Worm (Caenorhabditis elegans): Measurements from ENCODE around the gene C27H5.12.

Gene C27H5.12

ce11 chrII:7182630-7183029 lies 21.2 kb upstream of the C27H5.12 start:
- TF ChIP-seq ceh-18 (tag; optimal IDR thresholded peaks at IDR 0.05): peak; percentile 40
- TF ChIP-seq nhr-11 (tag; optimal IDR thresholded peaks at IDR 0.05): no peak
- TF ChIP-seq nfya-1 (tag; optimal IDR thresholded peaks at IDR 0.05): peak; percentile 27
- peak; percentile 79 for TF ChIP-seq unc-42 (tag; optimal IDR thresholded peaks at IDR 0.05)
- TF ChIP-seq C08G9.2 (tag; optimal IDR thresholded peaks at IDR 0.05): peak; percentile 5
- peak; percentile 0 for TF ChIP-seq tbx-2 (tag; optimal IDR thresholded peaks at IDR 0.05)
- no peak for TF ChIP-seq nhr-232 (tag; optimal IDR thresholded peaks at IDR 0.05)
- TF ChIP-seq ceh-19 (GFP tag; optimal IDR thresholded peaks at IDR 0.05): peak; percentile 17
- peak; percentile 38 for TF ChIP-seq ceh-31 (tag; optimal IDR thresholded peaks at IDR 0.05)
- TF ChIP-seq hlh-8 (tag; optimal IDR thresholded peaks at IDR 0.05): no peak

- TF ChIP-seq sox-4 (tag; optimal IDR thresholded peaks at IDR 0.05) (no peak), unc-42 (tag; optimal IDR thresholded peaks at IDR 0.05) (peak; percentile 80)
These were observed 14.7 kb upstream of the C27H5.12 start for ce11 chrII:7176108-7176507.

ce11 chrII:7174843-7175242 lies 13.4 kb upstream of the C27H5.12 start, which contains the start of gene glc-4:
TSS of gene glc-4 (minus strand) at chrII:7174943.
- TF ChIP-seq pax-1 (tag; optimal IDR thresholded peaks at IDR 0.05) (no peak), C38D4.7 (GFP tag; optimal IDR thresholded peaks at IDR 0.05) (no peak), Y22D7AL.16 (tag; optimal IDR thresholded peaks at IDR 0.05) (no peak), ceh-30 (tag; optimal IDR thresholded peaks at IDR 0.05) (no peak), lim-6 (tag; optimal IDR thresholded peaks at IDR 0.05) (no peak), eyg-1 (tag; optimal IDR thresholded peaks at IDR 0.05) (no peak), ceh-45 (GFP tag; IDR thresholded peaks at IDR 0.05) (no peak), sdc-2 (tag; optimal IDR thresholded peaks at IDR 0.05) (no peak), hlh-8 (tag; optimal IDR thresholded peaks at IDR 0.05) (no peak), hlh-6 (tag; optimal IDR thresholded peaks at IDR 0.05) (no peak), pha-4 (tag; optimal IDR thresholded peaks at IDR 0.05) (no peak), dmd-4 (tag; optimal IDR thresholded peaks at IDR 0.05; ENCODE audit: borderline replicate concordance) (no peak), pros-1 (tag; optimal IDR thresholded peaks at IDR 0.05) (no peak), nhr-232 (tag; optimal IDR thresholded peaks at IDR 0.05) (no peak)

ce11 chrII:7171305-7171998 lies 10.0 kb upstream of the C27H5.12 start, which contains the start of gene dyf-13:
TSS of gene dyf-13 (minus strand) at chrII:7171355.
- TF ChIP-seq sox-4 (tag; optimal IDR thresholded peaks at IDR 0.05) (no peak), ceh-30 (tag; optimal IDR thresholded peaks at IDR 0.05) (no peak), unc-86 (tag; optimal IDR thresholded peaks at IDR 0.05) (no peak), unc-55 (GFP tag; optimal IDR thresholded peaks at IDR 0.05) (no peak), ceh-2 (tag; optimal IDR thresholded peaks at IDR 0.05) (no peak), dve-1 (tag; optimal IDR thresholded peaks at IDR 0.05) (no peak), pqm-1 (tag; optimal IDR thresholded peaks at IDR 0.05) (no peak), K02D7.2 (tag; optimal IDR thresholded peaks at IDR 0.05) (no peak), ztf-16 (tag; optimal IDR thresholded peaks at IDR 0.05) (no peak)

- TF ChIP-seq nfya-1 (tag; optimal IDR thresholded peaks at IDR 0.05): no peak
- TF ChIP-seq lim-6 (tag; optimal IDR thresholded peaks at IDR 0.05): no peak
- TF ChIP-seq C08G9.2 (tag; optimal IDR thresholded peaks at IDR 0.05): no peak
These were observed 7.3 kb upstream of the C27H5.12 start, which contains the start of gene col-36 for ce11 chrII:7168712-7169111. TSS of gene col-36 (minus strand) at chrII:7168812.

ce11 chrII:7166768-7167167 lies 5.4 kb upstream of the C27H5.12 start:
- TF ChIP-seq tbx-2 (tag; optimal IDR thresholded peaks at IDR 0.05): no peak
- TF ChIP-seq pat-9 (tag; optimal IDR thresholded peaks at IDR 0.05): no peak
- no peak for TF ChIP-seq che-1 (tag; optimal IDR thresholded peaks at IDR 0.05)
- no peak for TF ChIP-seq ceh-14 (tag; optimal IDR thresholded peaks at IDR 0.05)
- no peak for TF ChIP-seq rnt-1 (tag; optimal IDR thresholded peaks at IDR 0.05)
- TF ChIP-seq ceh-34 (tag; optimal IDR thresholded peaks at IDR 0.05): no peak
- TF ChIP-seq sox-2 (GFP tag; IDR thresholded peaks at IDR 0.05): no peak
- no peak for TF ChIP-seq mec-3 (tag; optimal IDR thresholded peaks at IDR 0.05; ENCODE audit: borderline replicate concordance)
- TF ChIP-seq ceh-18 (tag; optimal IDR thresholded peaks at IDR 0.05): no peak
- no peak for TF ChIP-seq ceh-48 (tag; optimal IDR thresholded peaks at IDR 0.05)
